Worm (Caenorhabditis elegans) whole organism, late embryonic: ENCODE results near the gene F46F2.5.

Experiments used
- C38D4.7 ChIP-seq: fragments of 200-800 bp; sonication (Bioruptor generic); optimal IDR thresholded peaks from 2 replicates; lab custom pipeline; 2018; ENCODE audit warnings: mild to moderate bottlenecking, missing genetic modification characterization, moderate library complexity, missing compliant biosample characterization
- K02D7.2 ChIP-seq: sonication (generic microtip); optimal IDR thresholded peaks from 2 replicates; lab custom pipeline; 2017; ENCODE audit warnings: mild to moderate bottlenecking, missing genetic modification characterization, missing compliant biosample characterization
- ceh-18 ChIP-seq: sonication (generic microtip); optimal IDR thresholded peaks from 2 replicates; lab custom pipeline; 2016; ENCODE audit warnings: missing genetic modification characterization, missing compliant biosample characterization
- ceh-22 ChIP-seq: sonication (generic microtip); optimal IDR thresholded peaks from 2 replicates; lab custom pipeline; 2017; ENCODE audit warnings: missing biosample characterization, missing genetic modification characterization
- ceh-24 ChIP-seq: sonication (generic microtip); optimal IDR thresholded peaks from 2 replicates; lab custom pipeline; 2016; ENCODE audit warnings: mild to moderate bottlenecking, missing genetic modification characterization, missing compliant biosample characterization
- ceh-31 ChIP-seq: sonication (generic microtip); optimal IDR thresholded peaks from 2 replicates; lab custom pipeline; 2016; ENCODE audit warnings: missing genetic modification characterization, missing compliant biosample characterization
- ceh-34 ChIP-seq: sonication (generic microtip); optimal IDR thresholded peaks from 2 replicates; lab custom pipeline; 2016; ENCODE audit warnings: mild to moderate bottlenecking, missing genetic modification characterization, missing compliant biosample characterization
- ceh-6 ChIP-seq: fragments of 200-800 bp; sonication (Bioruptor generic); optimal IDR thresholded peaks from 2 replicates; lab custom pipeline; 2018; ENCODE audit warnings: mild to moderate bottlenecking, missing genetic modification characterization, missing compliant biosample characterization
- elt-4 ChIP-seq: sonication (generic microtip); optimal IDR thresholded peaks from 2 replicates; lab custom pipeline; 2016; ENCODE audit warnings: missing genetic modification characterization, missing compliant biosample characterization
- eyg-1 ChIP-seq: sonication (generic microtip); optimal IDR thresholded peaks from 2 replicates; lab custom pipeline; 2016; ENCODE audit warnings: missing genotype, missing genetic modification characterization, missing compliant biosample characterization
- fax-1 ChIP-seq: sonication (generic microtip); optimal IDR thresholded peaks from 2 replicates; lab custom pipeline; 2016; ENCODE audit warnings: missing genotype, missing genetic modification characterization, missing compliant biosample characterization
- fkh-10 ChIP-seq: fragments of 150-350 bp; optimal IDR thresholded peaks from 2 replicates; lab custom pipeline; 2014; ENCODE audit warnings: missing biosample characterization, missing genetic modification reagents, missing genetic modification characterization
- fkh-6 ChIP-seq: sonication (generic microtip); optimal IDR thresholded peaks from 2 replicates; lab custom pipeline; 2016; ENCODE audit warnings: missing genetic modification characterization, missing compliant biosample characterization
- gmeb-2 ChIP-seq: sonication (generic microtip); optimal IDR thresholded peaks from 2 replicates; lab custom pipeline; 2016; ENCODE audit warnings: missing genetic modification characterization, inconsistent platforms, missing compliant biosample characterization
- hlh-30 ChIP-seq: sonication (generic microtip); optimal IDR thresholded peaks from 2 replicates; lab custom pipeline; 2017; ENCODE audit warnings: antibody characterized with exemption, missing genetic modification characterization, missing compliant biosample characterization; ENCODE audit not compliant: insufficient read depth
- lin-11 ChIP-seq: fragments of 200-800 bp; sonication (Bioruptor generic); optimal IDR thresholded peaks from 2 replicates; lab custom pipeline; 2018; ENCODE audit warnings: mild to moderate bottlenecking, missing genetic modification characterization, missing compliant biosample characterization
- madf-2 ChIP-seq: sonication (generic microtip); optimal IDR thresholded peaks from 2 replicates; lab custom pipeline; 2017; ENCODE audit warnings: missing genetic modification characterization, missing compliant biosample characterization
- mec-3 ChIP-seq: sonication (generic microtip); optimal IDR thresholded peaks from 2 replicates; lab custom pipeline; 2016; ENCODE audit warnings: borderline replicate concordance, missing genetic modification characterization, missing compliant biosample characterization
- nhr-11 ChIP-seq: fragments of 150-350 bp; optimal IDR thresholded peaks from 2 replicates; lab custom pipeline; 2014; ENCODE audit warnings: missing biosample characterization, missing genetic modification characterization
- nhr-232 ChIP-seq: sonication (generic microtip); optimal IDR thresholded peaks from 2 replicates; lab custom pipeline; 2016; ENCODE audit warnings: missing genetic modification characterization, missing compliant biosample characterization
- pat-9 ChIP-seq: fragments of 200-800 bp; sonication (Bioruptor generic); optimal IDR thresholded peaks from 2 replicates; lab custom pipeline; 2018; ENCODE audit warnings: mild to moderate bottlenecking, missing genetic modification characterization, moderate library complexity, missing compliant biosample characterization
- pha-2 ChIP-seq: sonication (generic microtip); optimal IDR thresholded peaks from 2 replicates; lab custom pipeline; 2017; ENCODE audit warnings: mild to moderate bottlenecking, missing genetic modification characterization, missing compliant biosample characterization
- pqm-1 ChIP-seq: sonication (generic microtip); optimal IDR thresholded peaks from 2 replicates; lab custom pipeline; 2016; ENCODE audit warnings: missing genetic modification characterization, missing compliant biosample characterization
- rnt-1 ChIP-seq: sonication (generic microtip); optimal IDR thresholded peaks from 2 replicates; lab custom pipeline; 2016; ENCODE audit warnings: missing genetic modification characterization, missing compliant biosample characterization
- sdc-2 ChIP-seq: sonication (generic microtip); optimal IDR thresholded peaks from 2 replicates; lab custom pipeline; 2016; ENCODE audit warnings: missing genotype, missing genetic modification characterization, missing compliant biosample characterization
- unc-42 ChIP-seq: sonication (generic microtip); optimal IDR thresholded peaks from 2 replicates; lab custom pipeline; 2016; ENCODE audit warnings: missing genotype, missing genetic modification characterization, missing compliant biosample characterization
- unc-86 ChIP-seq: sonication (generic microtip); optimal IDR thresholded peaks from 2 replicates; lab custom pipeline; 2016; ENCODE audit warnings: missing genetic modification characterization, missing compliant biosample characterization

Gene F46F2.5

DNA sequence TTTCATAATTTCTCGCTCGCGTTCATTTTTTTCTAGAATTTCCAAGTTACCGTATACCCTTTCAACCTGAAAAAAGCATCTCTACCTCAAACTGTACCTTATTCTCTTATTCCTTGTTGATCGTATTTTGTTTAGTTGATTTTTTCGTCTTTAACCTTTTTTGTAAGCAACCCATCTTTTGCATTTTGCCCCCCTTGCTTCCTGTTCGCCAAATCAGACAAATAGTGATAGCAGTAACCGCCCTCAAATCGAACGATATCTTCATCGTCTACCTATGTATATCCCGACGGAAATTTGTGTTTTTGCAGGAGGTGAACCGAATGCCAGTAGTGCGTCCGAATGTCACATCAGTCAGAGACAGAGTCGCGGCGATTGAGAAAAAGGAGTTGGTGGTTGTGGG is at the start of gene F46F2.5:
TSS of gene F46F2.5 (plus strand) at position 301 of the 400 bp plus-strand sequence.
- TF ChIP-seq elt-4 (tag; lab: Kevin White, UChicago) (no peak), ceh-18 (tag; lab: Kevin White, UChicago) (no peak), unc-86 (no peak), fkh-6 (tag; lab: Kevin White, UChicago) (no peak), mec-3 (tag; lab: Kevin White, UChicago) (no peak), hlh-30 (no peak), sdc-2 (tag; lab: Kevin White, UChicago) (no peak), ceh-22 (tag; lab: Kevin White, UChicago) (no peak)

DNA sequence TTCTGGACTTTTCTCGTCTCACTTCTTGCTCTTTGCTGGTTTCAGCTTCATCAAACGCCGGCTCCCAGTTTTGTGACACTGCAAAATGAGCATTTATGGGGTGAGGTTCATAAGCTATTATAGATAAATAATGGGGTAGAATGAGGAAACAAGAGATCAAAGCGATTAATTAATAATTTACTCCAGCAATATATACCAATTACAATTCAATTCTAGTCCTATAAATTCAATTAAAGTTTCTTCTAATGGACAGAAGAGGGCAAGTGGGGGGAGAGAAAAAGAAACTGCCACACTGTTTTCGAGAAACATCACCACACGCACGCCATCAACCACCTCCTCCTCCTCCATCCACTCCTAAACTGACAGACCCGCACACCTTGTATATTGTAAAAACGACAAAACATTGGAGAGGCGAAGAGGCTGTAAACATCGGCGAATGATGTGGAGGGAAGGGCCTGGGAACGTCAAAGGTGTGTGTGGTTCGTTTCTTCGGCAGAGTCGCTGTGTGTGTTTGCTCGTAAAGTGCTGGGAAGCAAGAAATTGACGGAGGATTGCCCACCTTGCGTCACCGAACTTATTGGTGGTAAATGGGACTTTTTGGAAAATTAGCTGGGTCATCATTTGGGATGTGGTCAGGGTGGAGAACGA is 49.2 kb upstream of the F46F2.5 start, which contains the start of the genes H03A11.13 and famk-1:
TSS of gene H03A11.13 (minus strand) at position 51 of the 648 bp plus-strand sequence.
TSS of gene famk-1 (minus strand) at position 78 of the 648 bp plus-strand sequence.
- TF ChIP-seq pha-2 (tag; lab: Kevin White, UChicago) = no peak
- no peak for TF ChIP-seq fax-1 (tag; lab: Kevin White, UChicago)
- TF ChIP-seq sdc-2 (tag; lab: Kevin White, UChicago) = no peak

DNA sequence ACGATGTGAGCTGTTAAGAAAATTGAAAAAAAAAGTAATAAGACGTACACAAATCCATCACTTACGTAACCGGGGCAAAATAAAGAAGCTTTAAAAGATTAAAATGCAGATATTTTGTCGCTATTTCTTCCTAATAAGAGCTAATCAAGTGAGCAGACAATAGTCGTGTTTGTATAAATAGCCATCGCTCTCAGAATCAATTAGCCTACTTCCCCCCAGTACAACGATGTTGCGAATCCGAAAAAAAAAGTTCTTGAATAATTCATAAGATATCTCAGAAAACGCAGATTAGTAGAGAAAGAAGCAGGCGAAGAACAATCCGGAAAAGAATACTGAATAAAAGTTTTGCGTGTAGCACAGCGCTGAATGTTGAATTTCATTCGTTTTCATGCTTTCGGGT is 47.3 kb upstream of the F46F2.5 start:
- no peak for TF ChIP-seq rnt-1 (tag; lab: Kevin White, UChicago)

DNA sequence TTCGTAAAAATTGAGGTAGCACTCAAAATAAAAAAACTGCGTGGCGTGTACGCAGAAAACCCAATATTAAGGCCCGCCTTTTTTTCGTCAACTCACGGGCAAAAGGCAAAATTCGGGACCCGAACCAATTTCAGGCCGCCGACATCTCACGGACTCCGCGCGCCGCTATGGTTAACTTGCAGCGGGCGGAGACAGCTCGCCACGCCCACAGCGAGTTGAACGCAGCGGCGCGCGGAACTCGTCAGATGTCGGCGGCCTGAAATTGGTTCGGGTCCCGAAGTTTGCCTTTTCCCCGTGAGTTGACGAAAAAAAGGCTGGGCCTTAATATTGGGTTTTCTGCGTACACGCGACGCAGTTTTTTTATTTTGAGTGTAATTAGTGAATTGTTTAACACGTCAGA is 41.4 kb upstream of the F46F2.5 start:
- no peak for TF ChIP-seq C38D4.7 (GFP tag; lab: Kevin White, UChicago)
- no peak for TF ChIP-seq nhr-11 (tag; lab: Kevin White, UChicago)
- TF ChIP-seq elt-4 (tag; lab: Kevin White, UChicago) = no peak
- TF ChIP-seq eyg-1 (tag; lab: Kevin White, UChicago) = no peak
- TF ChIP-seq hlh-30 = no peak
- TF ChIP-seq rnt-1 (tag; lab: Kevin White, UChicago) = no peak

DNA sequence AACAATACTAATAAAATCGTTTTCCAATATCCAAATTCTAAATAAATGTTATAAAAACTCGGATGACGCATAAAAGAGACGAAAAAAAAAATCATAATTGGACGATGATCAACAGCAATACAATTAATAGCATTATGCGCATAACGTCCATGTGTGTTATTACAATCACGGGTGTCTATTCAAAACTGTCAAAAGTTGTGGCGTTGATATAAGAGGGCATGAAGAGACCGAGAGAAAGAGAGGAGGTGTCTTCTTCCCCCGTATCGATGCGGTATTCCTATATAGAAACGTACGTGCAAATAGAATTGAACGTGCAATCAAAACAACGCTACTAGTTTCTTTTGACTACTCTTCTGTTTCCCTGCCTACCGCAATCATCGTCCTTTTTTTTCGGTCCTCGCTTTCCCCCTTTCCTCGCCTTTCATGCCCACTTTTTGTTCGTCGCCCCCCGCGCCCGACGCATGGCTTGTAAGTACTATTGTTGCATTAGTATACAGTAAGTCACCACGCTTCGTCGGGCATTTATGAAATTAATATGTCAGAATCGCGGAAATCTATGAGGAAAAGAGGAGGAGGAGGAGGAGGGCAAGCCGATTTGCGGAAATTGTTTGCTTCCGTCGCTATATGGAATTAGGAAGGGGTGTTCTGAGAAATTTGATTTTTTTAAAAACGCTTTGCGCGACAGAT is 40.5 kb upstream of the F46F2.5 start:
- TF ChIP-seq nhr-232 (tag; lab: Kevin White, UChicago) (no peak), pqm-1 (tag; lab: Kevin White, UChicago) (no peak), ceh-24 (tag; lab: Kevin White, UChicago) (no peak), ceh-31 (peak; percentile 8), ceh-34 (tag; lab: Kevin White, UChicago) (no peak), eyg-1 (tag; lab: Kevin White, UChicago) (no peak), unc-42 (tag; lab: Kevin White, UChicago) (no peak), mec-3 (tag; lab: Kevin White, UChicago) (no peak), sdc-2 (tag; lab: Kevin White, UChicago) (peak; percentile 63)
- TF ChIP-seq, all 69 proteins: peak for 2

DNA sequence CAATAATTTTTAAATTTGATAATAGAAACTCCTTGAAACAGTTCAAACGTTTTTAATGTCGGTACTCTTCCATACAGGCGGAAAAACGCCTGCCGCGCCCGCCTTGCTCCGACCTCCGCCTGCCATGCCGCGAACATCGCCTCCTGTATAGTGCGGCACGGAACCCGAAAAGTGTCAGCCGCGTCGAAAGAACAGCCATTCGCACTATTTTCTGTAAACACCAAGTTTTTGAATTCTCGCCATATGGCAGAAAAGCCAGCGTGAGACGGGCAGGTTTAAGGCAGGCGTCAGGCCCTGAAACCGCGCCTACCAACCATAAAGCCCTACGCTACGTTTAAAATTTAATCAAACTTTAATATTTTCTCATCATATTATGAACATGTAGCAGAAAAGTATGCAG is 39.7 kb upstream of the F46F2.5 start:
- TF ChIP-seq pat-9 (tag; lab: Kevin White, UChicago) (no peak), eyg-1 (tag; lab: Kevin White, UChicago) (no peak), gmeb-2 (tag; lab: Kevin White, UChicago) (no peak), ceh-34 (tag; lab: Kevin White, UChicago) (no peak), elt-4 (tag; lab: Kevin White, UChicago) (no peak), fax-1 (tag; lab: Kevin White, UChicago) (no peak), K02D7.2 (tag; lab: Kevin White, UChicago) (no peak), ceh-6 (GFP tag; lab: Kevin White, UChicago) (no peak), madf-2 (tag; lab: Kevin White, UChicago) (no peak), lin-11 (no peak), fkh-10 (GFP tag; lab: Kevin White, UChicago) (no peak)
